Worm (Caenorhabditis elegans) whole organism, early embryonic: ENCODE data around the gene H02F09.3.
A peak's percentile ranks its signal among the peaks of the same experiment; 100 is the strongest.

Experiments used
- B0310.2 ChIP-seq: sonication (generic microtip); optimal IDR thresholded peaks from 2 replicates; lab custom pipeline; 2016; ENCODE audit warnings: mild to moderate bottlenecking, missing genetic modification characterization, missing compliant biosample characterization
- F13C5.2 ChIP-seq: sonication (generic microtip); optimal IDR thresholded peaks from 2 replicates; lab custom pipeline; 2017; ENCODE audit warnings: mild to moderate bottlenecking, missing genetic modification characterization, inconsistent platforms, missing compliant biosample characterization
- aly-1 ChIP-seq: sonication (generic microtip); optimal IDR thresholded peaks from 2 replicates; lab custom pipeline; 2016; ENCODE audit warnings: missing genetic modification characterization, missing compliant biosample characterization
- ama-1 ChIP-seq: fragments of 150-350 bp; optimal IDR thresholded peaks from 2 replicates; lab custom pipeline; 2014
- ceh-13 ChIP-seq: fragments of 200-800 bp; sonication (Bioruptor generic); optimal IDR thresholded peaks from 2 replicates; lab custom pipeline; 2018; ENCODE audit warnings: mild to moderate bottlenecking, missing genetic modification characterization, missing compliant biosample characterization
- ceh-36 ChIP-seq: sonication (generic microtip); optimal IDR thresholded peaks from 2 replicates; lab custom pipeline; 2016; ENCODE audit warnings: missing genetic modification characterization, inconsistent platforms, missing compliant biosample characterization
- ets-7 ChIP-seq: sonication (generic microtip); optimal IDR thresholded peaks from 2 replicates; lab custom pipeline; 2016; ENCODE audit warnings: missing genotype, missing genetic modification characterization, missing compliant biosample characterization
- flt-1 ChIP-seq: fragments of 200-800 bp; sonication (Bioruptor generic); IDR thresholded peaks from 2 replicates; pipeline ENCODE4 v1.3.6; 2022; ENCODE audit warnings: missing genetic modification characterization, missing compliant biosample characterization
- hmbx-1 ChIP-seq: sonication (generic microtip); optimal IDR thresholded peaks from 2 replicates; lab custom pipeline; 2016; ENCODE audit warnings: mild to moderate bottlenecking, missing genetic modification characterization, missing compliant biosample characterization
- hmg-4 ChIP-seq: fragments of 200-800 bp; sonication (Bioruptor generic); optimal IDR thresholded peaks from 2 replicates; lab custom pipeline; 2018; ENCODE audit warnings: mild to moderate bottlenecking, missing genetic modification characterization, missing compliant biosample characterization
- hnd-1 ChIP-seq: sonication (generic microtip); optimal IDR thresholded peaks from 2 replicates; lab custom pipeline; 2016; ENCODE audit warnings: missing genetic modification characterization, missing compliant biosample characterization
- pes-1 ChIP-seq: fragments of 200-800 bp; sonication (Bioruptor generic); IDR thresholded peaks from 2 replicates; pipeline ENCODE4 v1.3.6; 2022; ENCODE audit warnings: missing genetic modification reagents, missing genetic modification characterization, missing compliant biosample characterization
- scrt-1 ChIP-seq: fragments of 200-800 bp; sonication (Bioruptor generic); IDR thresholded peaks from 2 replicates; pipeline ENCODE4 v1.3.6; 2022; ENCODE audit warnings: missing genetic modification characterization, missing compliant biosample characterization
- sea-1 ChIP-seq: fragments of 200-800 bp; sonication (Bioruptor generic); conservative IDR thresholded peaks from 2 replicates; pipeline ENCODE4 v1.3.6; 2022; ENCODE audit warnings: missing genetic modification characterization, missing compliant biosample characterization
- tbx-11 ChIP-seq: fragments of 200-800 bp; sonication (Bioruptor generic); IDR thresholded peaks from 2 replicates; pipeline ENCODE4 v1.3.6; 2022; ENCODE audit warnings: missing genetic modification characterization, missing compliant biosample characterization
- tbx-37 ChIP-seq: fragments of 200-800 bp; sonication (Bioruptor generic); conservative IDR thresholded peaks from 2 replicates; pipeline ENCODE4 v1.3.6; 2022; ENCODE audit warnings: missing genetic modification reagents, missing genetic modification characterization, missing compliant biosample characterization
- tra-4 ChIP-seq: sonication (generic microtip); optimal IDR thresholded peaks from 2 replicates; lab custom pipeline; 2017; ENCODE audit warnings: missing genetic modification characterization, missing compliant biosample characterization

The H02F09.3 gene

ce11 chrX:1568377-1568776 lies at the start of gene H02F09.3:
Gene H02F09.3 (plus strand): TSS chrX:1568677.
- TF ChIP-seq ceh-13 (GFP tag; lab: Kevin White, UChicago) (no peak), pes-1 (GFP tag; lab: Robert Waterston, UW) (no peak), tra-4 (no peak), ceh-36 (tag; lab: Kevin White, UChicago) (no peak), hmbx-1 (tag; lab: Kevin White, UChicago) (no peak), tbx-37 (GFP tag; lab: Robert Waterston, UW) (no peak), sea-1 (no peak), tbx-11 (no peak), ama-1 (lab: Kevin White, UChicago) (no peak), scrt-1 (GFP tag; lab: Robert Waterston, UW) (no peak), flt-1 (no peak)

DNA sequence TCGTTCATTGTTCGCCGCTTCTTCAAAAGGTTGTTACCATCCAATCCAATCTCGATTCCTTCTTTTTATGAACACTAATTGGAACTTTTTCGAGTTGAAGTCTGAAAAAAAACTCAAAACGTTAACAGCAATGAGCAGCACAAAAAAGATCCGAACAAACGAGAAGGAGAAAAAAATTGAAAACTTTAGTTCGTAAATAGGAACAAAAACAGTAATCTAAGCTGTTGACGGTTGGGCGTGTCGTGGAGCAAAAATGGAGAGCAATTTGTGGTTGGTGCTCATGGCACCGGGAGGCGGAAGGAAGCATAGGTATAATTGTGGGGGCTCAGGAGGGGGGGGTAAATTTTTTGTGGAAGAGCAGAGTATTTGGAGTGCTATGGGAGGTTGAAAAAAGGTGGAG lies 47.1 kb upstream of the H02F09.3 start, which contains the start of gene toca-1:
toca-1 (minus strand) TSS at position 101 of the 400 bp plus-strand sequence.
- TF ChIP-seq ceh-13 (GFP tag; lab: Kevin White, UChicago) (no peak), F13C5.2 (tag; lab: Kevin White, UChicago) (no peak), hmbx-1 (tag; lab: Kevin White, UChicago) (no peak), tra-4 (no peak), tbx-37 (GFP tag; lab: Robert Waterston, UW) (no peak), ceh-36 (tag; lab: Kevin White, UChicago) (no peak), hnd-1 (tag; lab: Kevin White, UChicago) (no peak), scrt-1 (GFP tag; lab: Robert Waterston, UW) (no peak), pes-1 (GFP tag; lab: Robert Waterston, UW) (no peak), flt-1 (no peak), aly-1 (tag; lab: Kevin White, UChicago) (no peak), tbx-11 (no peak), ets-7 (tag; lab: Kevin White, UChicago) (no peak), B0310.2 (tag; lab: Kevin White, UChicago) (no peak), sea-1 (no peak)

- TF ChIP-seq hmbx-1 (tag; lab: Kevin White, UChicago) (no peak), sea-1 (no peak), B0310.2 (tag; lab: Kevin White, UChicago) (no peak), ama-1 (lab: Kevin White, UChicago) (no peak), flt-1 (no peak), hmg-4 (GFP tag; lab: Kevin White, UChicago) (no peak), F13C5.2 (tag; lab: Kevin White, UChicago) (no peak), ceh-13 (GFP tag; lab: Kevin White, UChicago) (no peak), tbx-37 (GFP tag; lab: Robert Waterston, UW) (no peak), aly-1 (tag; lab: Kevin White, UChicago) (no peak), pes-1 (GFP tag; lab: Robert Waterston, UW) (no peak), ets-7 (tag; lab: Kevin White, UChicago) (no peak), ceh-36 (tag; lab: Kevin White, UChicago) (no peak), tbx-11 (no peak), hnd-1 (tag; lab: Kevin White, UChicago) (no peak)
Measured at ce11 chrX:1522068-1522467, 46.4 kb upstream of the H02F09.3 start.

- TF ChIP-seq sea-1 (no peak), B0310.2 (tag; lab: Kevin White, UChicago) (no peak), aly-1 (tag; lab: Kevin White, UChicago) (no peak), ama-1 (lab: Kevin White, UChicago) (no peak), F13C5.2 (tag; lab: Kevin White, UChicago) (no peak), hmg-4 (GFP tag; lab: Kevin White, UChicago) (no peak), tbx-37 (GFP tag; lab: Robert Waterston, UW) (no peak), hnd-1 (tag; lab: Kevin White, UChicago) (no peak)
Measured at ce11 chrX:1523272-1523671, 45.2 kb upstream of the H02F09.3 start.

DNA sequence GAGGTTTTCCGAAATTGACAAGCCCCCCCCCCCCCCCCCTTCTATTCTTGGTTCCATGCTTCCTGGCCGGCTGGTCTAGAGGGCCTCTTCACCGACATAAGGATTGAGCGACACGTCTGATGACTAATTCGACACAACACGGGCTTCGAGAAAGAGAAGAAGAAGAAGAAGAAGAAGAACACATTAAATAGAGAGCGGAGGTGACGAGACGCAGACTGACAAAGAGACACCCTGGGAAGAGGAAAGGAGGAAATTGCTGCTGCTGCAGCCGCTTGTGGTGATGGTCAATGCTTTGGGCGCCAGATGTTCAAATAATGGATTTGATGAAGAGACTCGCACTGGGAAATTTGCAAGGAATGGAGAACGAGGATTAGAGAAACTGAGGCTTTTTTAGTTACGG lies 43.9 kb upstream of the H02F09.3 start:
- peak; percentile 30 for TF ChIP-seq hmg-4 (GFP tag; lab: Kevin White, UChicago)
- TF ChIP-seq tbx-37 (GFP tag; lab: Robert Waterston, UW): no peak
- no peak for TF ChIP-seq flt-1
- no peak for TF ChIP-seq tbx-11

DNA sequence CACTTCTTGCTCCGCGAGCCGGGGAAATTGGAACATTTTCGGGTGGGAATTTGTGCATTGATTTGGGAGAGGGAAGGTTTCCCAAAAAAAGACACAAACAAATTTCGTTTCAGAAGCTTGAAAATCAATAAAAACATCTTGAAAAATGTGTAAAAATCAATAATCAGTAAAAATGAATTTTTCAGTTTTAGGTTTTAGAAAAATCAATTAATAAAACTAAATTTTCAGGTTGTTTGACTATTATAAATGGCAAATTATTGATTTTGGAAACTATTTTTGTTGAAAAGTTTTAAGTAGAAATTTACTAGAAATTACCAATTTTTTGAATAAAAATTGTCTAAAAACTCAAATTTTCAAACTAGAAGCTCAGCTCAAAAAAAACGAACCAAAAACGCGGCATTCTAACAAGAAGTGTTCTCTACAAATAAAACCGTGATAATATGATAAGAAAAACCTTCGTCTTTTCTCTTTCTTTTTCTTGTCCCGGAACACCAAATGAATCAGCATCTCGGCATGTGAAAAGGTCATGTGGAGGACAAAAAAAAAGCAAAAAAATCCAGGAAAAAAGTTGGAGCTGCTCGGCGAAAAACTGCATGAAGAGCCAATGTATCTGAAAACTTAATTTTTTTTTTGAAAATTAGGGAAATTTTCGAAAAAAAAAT lies 42.8 kb upstream of the H02F09.3 start:
- TF ChIP-seq scrt-1 (GFP tag; lab: Robert Waterston, UW): no peak
- no peak for TF ChIP-seq pes-1 (GFP tag; lab: Robert Waterston, UW)
- no peak for TF ChIP-seq hmg-4 (GFP tag; lab: Kevin White, UChicago)
- TF ChIP-seq flt-1: no peak
- TF ChIP-seq F13C5.2 (tag; lab: Kevin White, UChicago): no peak
- no peak for TF ChIP-seq B0310.2 (tag; lab: Kevin White, UChicago)
- TF ChIP-seq ceh-13 (GFP tag; lab: Kevin White, UChicago): no peak
- TF ChIP-seq hnd-1 (tag; lab: Kevin White, UChicago): no peak
- no peak for TF ChIP-seq sea-1
- no peak for TF ChIP-seq ets-7 (tag; lab: Kevin White, UChicago)
- no peak for TF ChIP-seq aly-1 (tag; lab: Kevin White, UChicago)

DNA sequence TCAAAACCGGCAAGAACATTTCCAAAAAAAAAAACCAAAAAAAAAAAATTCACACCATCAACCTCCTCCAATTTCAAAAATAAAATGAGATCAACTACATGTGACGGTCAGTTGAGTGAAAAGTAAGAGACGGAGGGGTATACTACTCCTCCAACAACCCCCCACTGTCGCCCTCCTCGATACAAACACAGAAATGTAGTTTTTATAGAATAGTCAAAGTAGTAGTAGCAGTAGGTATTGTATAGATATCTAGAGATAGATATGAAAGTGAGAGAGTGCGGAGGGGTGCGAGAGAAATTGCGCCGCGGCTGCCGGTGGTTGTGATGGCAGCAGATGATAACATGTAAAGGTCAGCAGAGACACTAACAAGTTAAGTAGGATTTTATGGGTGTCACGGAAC lies 41.1 kb upstream of the H02F09.3 start:
- TF ChIP-seq ceh-36 (tag; lab: Kevin White, UChicago) (no peak), ets-7 (tag; lab: Kevin White, UChicago) (no peak), hmg-4 (GFP tag; lab: Kevin White, UChicago) (no peak), hmbx-1 (tag; lab: Kevin White, UChicago) (no peak), tra-4 (no peak), pes-1 (GFP tag; lab: Robert Waterston, UW) (no peak), B0310.2 (tag; lab: Kevin White, UChicago) (no peak), scrt-1 (GFP tag; lab: Robert Waterston, UW) (no peak), ama-1 (lab: Kevin White, UChicago) (no peak), sea-1 (no peak), tbx-37 (GFP tag; lab: Robert Waterston, UW) (no peak), hnd-1 (tag; lab: Kevin White, UChicago) (no peak), aly-1 (tag; lab: Kevin White, UChicago) (no peak), flt-1 (no peak), ceh-13 (GFP tag; lab: Kevin White, UChicago) (no peak), tbx-11 (no peak)
